Worm (Caenorhabditis elegans): ENCODE results near the gene ntc-1.

The ntc-1 gene

ce11 chrX:4879998-4880397 is 14.1 kb downstream of the ntc-1 start:
- TF ChIP-seq nhr-76 (tag; optimal IDR thresholded peaks at IDR 0.05) (no peak), tbx-8 (GFP tag; optimal IDR thresholded peaks at IDR 0.05) (no peak), nhr-28 (tag; optimal IDR thresholded peaks at IDR 0.05) (no peak), unc-39 (tag; optimal IDR thresholded peaks at IDR 0.05) (no peak), mep-1 (tag; optimal IDR thresholded peaks at IDR 0.05) (no peak), flh-1 (GFP tag; optimal IDR thresholded peaks at IDR 0.05) (no peak), ham-2 (GFP tag; optimal IDR thresholded peaks at IDR 0.05) (no peak), ceh-83 (GFP tag; optimal IDR thresholded peaks at IDR 0.05) (no peak), lsy-2 (tag; optimal IDR thresholded peaks at IDR 0.05) (no peak), elt-3 (tag; optimal IDR thresholded peaks at IDR 0.05) (no peak)

- TF ChIP-seq lin-32 (GFP tag; optimal IDR thresholded peaks at IDR 0.05) (no peak), ces-1 (GFP tag; optimal IDR thresholded peaks at IDR 0.05) (peak; percentile 17), sptf-1 (tag; optimal IDR thresholded peaks at IDR 0.05) (peak; percentile 0), pha-4 (tag; optimal IDR thresholded peaks at IDR 0.05) (no peak), mls-2 (tag; optimal IDR thresholded peaks at IDR 0.05) (peak; percentile 41), lin-13 (tag; optimal IDR thresholded peaks at IDR 0.05) (no peak), nhr-2 (tag; optimal IDR thresholded peaks at IDR 0.05) (peak; percentile 30), M03D4.4 (tag; optimal IDR thresholded peaks at IDR 0.05) (no peak), blmp-1 (tag; optimal IDR thresholded peaks at IDR 0.05) (no peak), cnd-1 (tag; optimal IDR thresholded peaks at IDR 0.05) (no peak)
Observed at ce11 chrX:4881310-4881709, 15.4 kb downstream of the ntc-1 start.

ce11 chrX:4885651-4886050 is 19.8 kb downstream of the ntc-1 start, which contains the start of gene arrd-23:
Gene arrd-23, plus strand, starts transcription at chrX:4885951.
- TF ChIP-seq nhr-76 (tag; optimal IDR thresholded peaks at IDR 0.05) (no peak), ham-2 (GFP tag; optimal IDR thresholded peaks at IDR 0.05) (no peak), nhr-237 (tag; optimal IDR thresholded peaks at IDR 0.05) (no peak), sem-2 (GFP tag; optimal IDR thresholded peaks at IDR 0.05) (no peak)

DNA sequence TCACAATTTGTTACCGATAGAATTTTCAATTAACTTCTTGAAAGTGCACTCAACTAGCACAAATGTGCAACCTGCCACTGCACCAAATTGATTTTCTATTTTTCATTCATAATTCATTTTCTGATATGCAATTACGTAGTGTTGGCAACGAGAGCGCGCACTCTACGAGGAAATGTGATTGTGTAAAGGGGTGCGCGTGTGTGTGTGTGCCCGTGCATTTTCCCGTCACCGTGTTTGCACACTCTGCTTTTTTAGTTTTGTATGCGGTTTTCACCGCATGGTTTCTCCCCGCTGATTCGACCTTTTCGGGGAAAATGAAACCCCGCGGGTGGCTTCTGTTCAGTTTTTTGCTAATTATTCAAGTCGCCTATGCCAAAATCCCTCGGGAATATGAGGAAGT is 24.3 kb downstream of the ntc-1 start, which contains the start of gene T07F12.2:
Gene T07F12.2 (plus strand): TSS at position 87 of the 400 bp plus-strand sequence.
- TF ChIP-seq lin-13 (tag; optimal IDR thresholded peaks at IDR 0.05) (peak; percentile 0), ztf-11 (tag; optimal IDR thresholded peaks at IDR 0.05) (no peak), unc-120 (tag; optimal IDR thresholded peaks at IDR 0.05; ENCODE audit: poor library complexity, severe bottlenecking) (peak; percentile 26), ham-2 (GFP tag; optimal IDR thresholded peaks at IDR 0.05) (peak; percentile 34), nhr-2 (tag; optimal IDR thresholded peaks at IDR 0.05) (no peak), mep-1 (tag; optimal IDR thresholded peaks at IDR 0.05) (peak; percentile 41), ces-1 (GFP tag; optimal IDR thresholded peaks at IDR 0.05) (peak; percentile 91), lsy-2 (tag; optimal IDR thresholded peaks at IDR 0.05) (no peak), mls-2 (tag; optimal IDR thresholded peaks at IDR 0.05) (peak; percentile 27), cnd-1 (tag; optimal IDR thresholded peaks at IDR 0.05) (no peak), pha-4 (tag; optimal IDR thresholded peaks at IDR 0.05) (no peak)

- TF ChIP-seq pha-4 (tag; optimal IDR thresholded peaks at IDR 0.05) (peak; percentile 2), hlh-1 (tag; optimal IDR thresholded peaks at IDR 0.05) (no peak), blmp-1 (tag; optimal IDR thresholded peaks at IDR 0.05) (peak; percentile 92)
Observed at ce11 chrX:4893623-4894105, 27.8 kb downstream of the ntc-1 start, which contains the start of gene T07F12.1. Gene T07F12.1, plus strand, starts transcription at chrX:4894055.

DNA sequence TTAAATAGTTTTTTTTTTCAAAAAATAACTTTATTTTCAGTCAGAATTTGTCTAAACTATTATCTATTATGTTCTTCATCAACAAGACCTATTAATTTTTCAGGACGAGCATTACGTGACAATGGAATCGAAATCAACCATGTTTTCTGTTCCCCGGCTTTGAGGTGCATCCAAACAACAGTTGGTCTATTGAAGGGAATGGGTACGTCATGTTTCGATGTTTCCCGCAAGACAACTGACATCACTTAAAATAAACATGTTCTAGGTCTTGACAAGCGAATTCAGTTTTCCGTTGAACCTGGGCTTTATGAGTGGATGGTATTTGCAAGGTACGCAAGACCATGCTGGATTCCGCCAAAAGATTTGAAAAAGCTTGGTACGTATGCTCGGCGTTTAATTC is 29.3 kb downstream of the ntc-1 start:
- TF ChIP-seq hlh-1 (tag; optimal IDR thresholded peaks at IDR 0.05) = peak; percentile 76
- TF ChIP-seq unc-120 (tag; optimal IDR thresholded peaks at IDR 0.05; ENCODE audit: poor library complexity, severe bottlenecking) = no peak
- TF ChIP-seq lsy-2 (tag; optimal IDR thresholded peaks at IDR 0.05) = no peak
- no peak for TF ChIP-seq cnd-1 (tag; optimal IDR thresholded peaks at IDR 0.05)
- TF ChIP-seq nhr-28 (tag; optimal IDR thresholded peaks at IDR 0.05) = no peak
- no peak for TF ChIP-seq lin-32 (GFP tag; optimal IDR thresholded peaks at IDR 0.05)

ce11 chrX:4899623-4900022 is 33.7 kb downstream of the ntc-1 start:
- no peak for TF ChIP-seq M03D4.4 (tag; optimal IDR thresholded peaks at IDR 0.05)
- peak; percentile 9 for TF ChIP-seq ces-1 (GFP tag; optimal IDR thresholded peaks at IDR 0.05)

- TF ChIP-seq hlh-1 (tag; optimal IDR thresholded peaks at IDR 0.05) (no peak), snpc-4 (tag; optimal IDR thresholded peaks at IDR 0.05) (no peak), ham-2 (GFP tag; optimal IDR thresholded peaks at IDR 0.05) (no peak), ces-1 (GFP tag; optimal IDR thresholded peaks at IDR 0.05) (no peak), pha-4 (tag; optimal IDR thresholded peaks at IDR 0.05) (no peak), drap-1 (GFP tag; optimal IDR thresholded peaks at IDR 0.05) (no peak), nhr-12 (tag; optimal IDR thresholded peaks at IDR 0.05) (no peak), blmp-1 (tag; optimal IDR thresholded peaks at IDR 0.05) (no peak), nhr-76 (tag; optimal IDR thresholded peaks at IDR 0.05) (no peak), mab-5 (tag; optimal IDR thresholded peaks at IDR 0.05) (no peak), mls-2 (tag; optimal IDR thresholded peaks at IDR 0.05) (no peak), ceh-39 (tag; optimal IDR thresholded peaks at IDR 0.05) (no peak), M03D4.4 (tag; optimal IDR thresholded peaks at IDR 0.05) (no peak), tbx-8 (GFP tag; optimal IDR thresholded peaks at IDR 0.05) (no peak), ztf-11 (tag; optimal IDR thresholded peaks at IDR 0.05) (no peak), nhr-237 (tag; optimal IDR thresholded peaks at IDR 0.05) (no peak), zip-8 (tag; optimal IDR thresholded peaks at IDR 0.05) (no peak)
Observed at ce11 chrX:4900685-4901084, 34.8 kb downstream of the ntc-1 start, which contains the start of gene T07F12.4. Gene T07F12.4, minus strand, starts transcription at chrX:4900814.

All from whole organism, mixed stage, embryonic.